Worm (Caenorhabditis elegans): ENCODE results near the gene eif-2Bdelta.
A peak's percentile ranks its signal among the peaks of the same experiment; 100 is the strongest.

The eif-2Bdelta gene

ce11 chrV:9503152-9503817 is 10.3 kb upstream of the eif-2Bdelta start:
- TF ChIP-seq Y67H2A.10 (GFP tag; conservative IDR thresholded peaks at IDR 0.05) = no peak
- peak; percentile 20 for TF ChIP-seq sdz-38 (tag; optimal IDR thresholded peaks at IDR 0.05)
- no peak for TF ChIP-seq nhr-80 (tag; optimal IDR thresholded peaks at IDR 0.05)
- TF ChIP-seq mes-4 (tag; optimal IDR thresholded peaks at IDR 0.05) = peak; percentile 47
- TF ChIP-seq gei-17 (GFP tag; optimal IDR thresholded peaks at IDR 0.05) = peak; percentile 24
- TF ChIP-seq B0261.1 (tag; optimal IDR thresholded peaks at IDR 0.05) = peak; percentile 95
- 0 out of 2 replicates have a peak, but pooled peaks have one; percentile 11 for TF ChIP-seq F33H1.4 (GFP tag; IDR thresholded peaks at IDR 0.05)
- TF ChIP-seq ekl-4 (GFP tag; IDR thresholded peaks at IDR 0.05) = peak; percentile 70
- peak; percentile 12 for TF ChIP-seq lsy-27 (tag; optimal IDR thresholded peaks at IDR 0.05; ENCODE audit: borderline replicate concordance, insufficient read depth)
- TF ChIP-seq egl-44 (GFP tag; IDR thresholded peaks at IDR 0.05) = peak; percentile 90
- no peak for TF ChIP-seq madf-3 (GFP tag; IDR thresholded peaks at IDR 0.05)
- no peak for TF ChIP-seq akir-1 (GFP tag; optimal IDR thresholded peaks at IDR 0.05)
- TF ChIP-seq D2030.7 (GFP tag; IDR thresholded peaks at IDR 0.05) = peak; percentile 42
- TF ChIP-seq F23B12.7 (tag; optimal IDR thresholded peaks at IDR 0.05; ENCODE audit: insufficient read depth) = no peak
- peak; percentile 78 for TF ChIP-seq ztf-18 (tag; optimal IDR thresholded peaks at IDR 0.05)
- 0 out of 2 replicates have a peak, but pooled peaks have one; percentile 77 for TF ChIP-seq aptf-3 (GFP tag; IDR thresholded peaks at IDR 0.05)
- peak; percentile 35 for TF ChIP-seq ets-4 (GFP tag; optimal IDR thresholded peaks at IDR 0.05)
- peak; percentile 55 for TF ChIP-seq ceh-79 (tag; optimal IDR thresholded peaks at IDR 0.05)
- peak; percentile 83; the same call in 1 of the 2 replicates for TF ChIP-seq cebp-2 (GFP tag; IDR thresholded peaks at IDR 0.05)
- no peak for TF ChIP-seq Y53F4B.3 (GFP tag; IDR thresholded peaks at IDR 0.05)
- TF ChIP-seq F49E8.2 (tag; optimal IDR thresholded peaks at IDR 0.05; ENCODE audit: insufficient read depth) = no peak
- TF ChIP-seq bed-1 (GFP tag; IDR thresholded peaks at IDR 0.05) = peak; percentile 64; the same call in 1 of the 2 replicates
- no peak for TF ChIP-seq F37B4.10 (GFP tag; IDR thresholded peaks at IDR 0.05)
- peak; percentile 47 for TF ChIP-seq sptf-2 (GFP tag; optimal IDR thresholded peaks at IDR 0.05)
- TF ChIP-seq aptf-2 (GFP tag; conservative IDR thresholded peaks at IDR 0.05) = no peak
- TF ChIP-seq attf-6 (GFP tag; IDR thresholded peaks at IDR 0.05) = no peak
- TF ChIP-seq B0336.3 (GFP tag; IDR thresholded peaks at IDR 0.05) = no peak; the same call in none of the 2 replicates
- peak; percentile 16; the same call in 1 of the 2 replicates for TF ChIP-seq ceh-100 (GFP tag; IDR thresholded peaks at IDR 0.05)
- peak; percentile 82 for TF ChIP-seq snpc-4 (GFP tag; optimal IDR thresholded peaks at IDR 0.05)
- TF ChIP-seq snpc-4 (tag; optimal IDR thresholded peaks at IDR 0.05) = peak; percentile 89 to 95 (median 92)
- peak; percentile 61; the same call in 1 of the 2 replicates for TF ChIP-seq hsf-1 (GFP tag; IDR thresholded peaks at IDR 0.05)
- TF ChIP-seq nfya-2 (GFP tag; IDR thresholded peaks at IDR 0.05) = no peak
- no peak for TF ChIP-seq tbx-9 (tag; optimal IDR thresholded peaks at IDR 0.05; ENCODE audit: borderline replicate concordance)
- TF ChIP-seq ztf-6 (GFP tag; IDR thresholded peaks at IDR 0.05) = no peak
- peak; percentile 72; the same call in 1 of the 2 replicates for TF ChIP-seq hmg-20 (GFP tag; IDR thresholded peaks at IDR 0.05)
- peak; percentile 79 for TF ChIP-seq chd-7 (tag; optimal IDR thresholded peaks at IDR 0.05)
- TF ChIP-seq rpc-1 (optimal IDR thresholded peaks at IDR 0.05) = peak; percentile 81
- TF ChIP-seq rpc-1 (tag; optimal IDR thresholded peaks at IDR 0.05) = peak; percentile 74
- TF ChIP-seq F57C9.4 (tag; optimal IDR thresholded peaks at IDR 0.05) = no peak
- no peak for TF ChIP-seq lag-1 (GFP tag; IDR thresholded peaks at IDR 0.05)
- TF ChIP-seq F57A8.1 (GFP tag; optimal IDR thresholded peaks at IDR 0.05) = no peak
- TF ChIP-seq ama-1 (optimal IDR thresholded peaks at IDR 0.05) = no peak
- TF ChIP-seq ama-1 (GFP tag; optimal IDR thresholded peaks at IDR 0.05) = peak in 1 of 2 experiments; percentile 85
- TF ChIP-seq nhr-90 (tag; optimal IDR thresholded peaks at IDR 0.05) = peak; percentile 58
- no peak for TF ChIP-seq C17E4.6 (GFP tag; IDR thresholded peaks at IDR 0.05)
- no peak for TF ChIP-seq lin-40 (tag; optimal IDR thresholded peaks at IDR 0.05)
- peak; percentile 96 for TF ChIP-seq tbp1 (GFP tag; optimal IDR thresholded peaks at IDR 0.05)
- TF ChIP-seq ztf-26 (tag; optimal IDR thresholded peaks at IDR 0.05) = peak; percentile 70
- no peak for TF ChIP-seq mel-28 (tag; optimal IDR thresholded peaks at IDR 0.05; ENCODE audit: borderline replicate concordance)
